Worm (Caenorhabditis elegans) whole organism, mixed stage, embryonic: Measurements from ENCODE around the gene C08B6.14.

Source experiments
- M03D4.4 ChIP-seq: sonication (generic microtip); optimal IDR thresholded peaks from 2 replicates; lab custom pipeline; 2017; ENCODE audit warnings: mild to moderate bottlenecking, missing genetic modification characterization, missing compliant biosample characterization
- bed-3 ChIP-seq: fragments of 200-800 bp; sonication (Bioruptor generic); optimal IDR thresholded peaks from 3 replicates; lab custom pipeline; 2018; ENCODE audit warnings: mild to moderate bottlenecking, missing genetic modification characterization, moderate library complexity, missing compliant biosample characterization
- blmp-1 ChIP-seq: fragments of 150-350 bp; optimal IDR thresholded peaks from 2 replicates; lab custom pipeline; 2014; ENCODE audit warnings: missing biosample characterization, missing genetic modification characterization
- ceh-39 ChIP-seq: fragments of 150-350 bp; optimal IDR thresholded peaks from 2 replicates; lab custom pipeline; 2014; ENCODE audit warnings: missing biosample characterization, missing genetic modification characterization
- ceh-43 ChIP-seq: fragments of 200-800 bp; sonication (Bioruptor generic); optimal IDR thresholded peaks from 2 replicates; lab custom pipeline; 2018; ENCODE audit warnings: mild to moderate bottlenecking, missing genetic modification characterization, moderate library complexity, missing compliant biosample characterization
- ceh-83 ChIP-seq: fragments of 200-800 bp; sonication (Bioruptor generic); optimal IDR thresholded peaks from 2 replicates; lab custom pipeline; 2018; ENCODE audit warnings: mild to moderate bottlenecking, missing genetic modification characterization, missing compliant biosample characterization
- ces-1 ChIP-seq: fragments of 150-350 bp; optimal IDR thresholded peaks from 2 replicates; lab custom pipeline; 2014; ENCODE audit warnings: missing biosample characterization, missing genetic modification reagents, missing genetic modification characterization
- cnd-1 ChIP-seq: fragments of 200-800 bp; sonication (Bioruptor generic); optimal IDR thresholded peaks from 2 replicates; lab custom pipeline; 2018; ENCODE audit warnings: mild to moderate bottlenecking, missing genetic modification characterization, missing compliant biosample characterization
- drap-1 ChIP-seq: fragments of 200-800 bp; sonication (Bioruptor generic); optimal IDR thresholded peaks from 3 replicates; lab custom pipeline; 2018; ENCODE audit warnings: mild to moderate bottlenecking, missing genetic modification characterization, missing compliant biosample characterization
- elt-1 ChIP-seq: sonication (generic microtip); optimal IDR thresholded peaks from 2 replicates; lab custom pipeline; 2017; ENCODE audit warnings: missing genetic modification characterization, mild to moderate bottlenecking, missing compliant biosample characterization, antibody characterized with exemption, moderate library complexity, borderline replicate concordance; ENCODE audit not compliant: insufficient read depth
- elt-3 ChIP-seq: fragments of 150-350 bp; optimal IDR thresholded peaks from 2 replicates; lab custom pipeline; 2014; ENCODE audit warnings: missing biosample characterization, missing genetic modification characterization
- flh-1 ChIP-seq: fragments of 200-800 bp; sonication (Bioruptor generic); optimal IDR thresholded peaks from 2 replicates; lab custom pipeline; 2018; ENCODE audit warnings: mild to moderate bottlenecking, missing genetic modification characterization, moderate library complexity, missing compliant biosample characterization
- ham-2 ChIP-seq: fragments of 200-800 bp; sonication (Bioruptor generic); optimal IDR thresholded peaks from 2 replicates; lab custom pipeline; 2018; ENCODE audit warnings: mild to moderate bottlenecking, missing genetic modification characterization, missing compliant biosample characterization
- hlh-1 ChIP-seq: fragments of 150-350 bp; optimal IDR thresholded peaks from 2 replicates; lab custom pipeline; 2014; ENCODE audit warnings: missing biosample characterization, missing genetic modification reagents, missing genetic modification characterization
- lin-32 ChIP-seq: fragments of 200-800 bp; sonication (Bioruptor generic); optimal IDR thresholded peaks from 2 replicates; lab custom pipeline; 2018; ENCODE audit warnings: mild to moderate bottlenecking, missing genetic modification characterization, missing compliant biosample characterization
- lsy-2 ChIP-seq: fragments of 150-350 bp; optimal IDR thresholded peaks from 2 replicates; lab custom pipeline; 2014; ENCODE audit warnings: missing biosample characterization, missing genetic modification characterization
- mep-1 ChIP-seq: fragments of 150-350 bp; optimal IDR thresholded peaks from 2 replicates; lab custom pipeline; 2017; ENCODE audit warnings: missing biosample characterization, missing genetic modification reagents, missing genetic modification characterization, inconsistent platforms
- nhr-2 ChIP-seq: fragments of 150-350 bp; optimal IDR thresholded peaks from 2 replicates; lab custom pipeline; 2014; ENCODE audit warnings: missing biosample characterization, missing genetic modification characterization
- nhr-237 ChIP-seq: fragments of 150-350 bp; optimal IDR thresholded peaks from 2 replicates; lab custom pipeline; 2014; ENCODE audit warnings: missing biosample characterization, missing genetic modification characterization
- nhr-28 ChIP-seq: fragments of 150-350 bp; optimal IDR thresholded peaks from 2 replicates; lab custom pipeline; 2014; ENCODE audit warnings: missing biosample characterization, missing genetic modification characterization
- pha-4 ChIP-seq: fragments of 150-350 bp; optimal IDR thresholded peaks from 2 replicates; lab custom pipeline; 2018; ENCODE audit warnings: missing biosample characterization, missing genetic modification reagents, missing genetic modification characterization
- sem-2 ChIP-seq: fragments of 200-800 bp; sonication (Bioruptor generic); optimal IDR thresholded peaks from 2 replicates; lab custom pipeline; 2018; ENCODE audit warnings: mild to moderate bottlenecking, missing genetic modification characterization, missing compliant biosample characterization
- snpc-4 ChIP-seq: fragments of 150-350 bp; optimal IDR thresholded peaks from 2 replicates; lab custom pipeline; 2014; ENCODE audit warnings: missing biosample characterization, missing genetic modification characterization
- sptf-1 ChIP-seq: sonication (generic microtip); optimal IDR thresholded peaks from 2 replicates; lab custom pipeline; 2017; ENCODE audit warnings: mild to moderate bottlenecking, missing genetic modification characterization, moderate library complexity, missing compliant biosample characterization
- unc-120 ChIP-seq: sonication (generic microtip); optimal IDR thresholded peaks from 2 replicates; lab custom pipeline; 2017; ENCODE audit warnings: missing genetic modification characterization, missing compliant biosample characterization; ENCODE audit not compliant: poor library complexity, severe bottlenecking
- unc-39 ChIP-seq: fragments of 150-350 bp; optimal IDR thresholded peaks from 2 replicates; lab custom pipeline; 2014; ENCODE audit warnings: missing biosample characterization, missing genetic modification characterization
- unc-62 ChIP-seq: fragments of 150-350 bp; optimal IDR thresholded peaks from 2 replicates; lab custom pipeline; 2014; ENCODE audit warnings: missing biosample characterization, missing genetic modification reagents, missing genetic modification characterization
- zip-8 ChIP-seq: fragments of 150-350 bp; optimal IDR thresholded peaks from 2 replicates; lab custom pipeline; 2014; ENCODE audit warnings: missing biosample characterization, missing genetic modification characterization
- ztf-11 ChIP-seq: fragments of 150-350 bp; optimal IDR thresholded peaks from 2 replicates; lab custom pipeline; 2014; ENCODE audit warnings: missing biosample characterization, missing genetic modification characterization

Gene C08B6.14

DNA sequence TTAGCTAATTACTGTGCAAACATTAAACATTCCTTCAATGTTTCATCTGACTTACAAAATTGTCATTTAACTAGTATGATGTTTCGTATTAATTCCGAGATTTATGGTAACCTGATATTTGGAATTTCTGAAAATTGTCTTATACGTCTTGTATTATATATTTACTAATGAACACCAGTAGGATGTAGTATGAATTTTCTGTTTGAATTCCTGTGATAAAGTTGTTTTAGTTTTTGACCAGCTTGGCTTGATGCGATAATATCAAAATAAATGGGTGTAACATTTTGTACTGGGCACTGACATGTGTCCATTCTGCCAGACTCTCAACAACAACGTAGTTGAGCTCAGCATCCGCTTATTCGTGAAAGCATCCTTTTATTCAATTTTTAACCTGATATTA, 17.0 kb downstream of the C08B6.14 start, which contains the start of gene R04B5.6:
Gene R04B5.6, plus strand, starts transcription at position 301 of the 400 bp plus-strand sequence.
- TF ChIP-seq sem-2 (no peak), hlh-1 (tag; lab: Kevin White, UChicago) (peak; percentile 6)
- TF ChIP-seq, all 35 proteins: peak for 1

ce11 chrV:10083999-10084468, 17.8 kb downstream of the C08B6.14 start, which contains the start of gene nhr-12:
Gene nhr-12, minus strand, starts transcription at chrV:10084049.
- TF ChIP-seq lsy-2 (tag; lab: Kevin White, UChicago) (no peak), ces-1 (GFP tag; lab: Kevin White, UChicago) (no peak), ztf-11 (tag; lab: Kevin White, UChicago) (no peak), nhr-28 (tag; lab: Kevin White, UChicago) (peak; percentile 50), mep-1 (peak; percentile 13), nhr-237 (tag; lab: Kevin White, UChicago) (no peak), ham-2 (GFP tag; lab: Kevin White, UChicago) (no peak)

- TF ChIP-seq unc-62 (GFP tag; lab: Kevin White, UChicago) (no peak), hlh-1 (tag; lab: Kevin White, UChicago) (no peak), unc-39 (tag; lab: Kevin White, UChicago) (no peak), flh-1 (GFP tag; lab: Kevin White, UChicago) (no peak), ham-2 (GFP tag; lab: Kevin White, UChicago) (no peak), zip-8 (tag; lab: Kevin White, UChicago) (no peak), ceh-83 (GFP tag; lab: Kevin White, UChicago) (no peak), blmp-1 (no peak), sptf-1 (no peak), lin-32 (GFP tag; lab: Kevin White, UChicago) (no peak), M03D4.4 (no peak), unc-120 (tag; lab: Kevin White, UChicago) (no peak), nhr-237 (tag; lab: Kevin White, UChicago) (no peak), lsy-2 (tag; lab: Kevin White, UChicago) (no peak), ztf-11 (tag; lab: Kevin White, UChicago) (no peak), drap-1 (GFP tag; lab: Kevin White, UChicago) (no peak), ceh-43 (GFP tag; lab: Kevin White, UChicago) (no peak), snpc-4 (tag; lab: Kevin White, UChicago) (no peak)
Observed at ce11 chrV:10081636-10082035, 20.2 kb downstream of the C08B6.14 start, which contains the start of gene nhr-205. Gene nhr-205, minus strand, starts transcription at chrV:10081776.

DNA sequence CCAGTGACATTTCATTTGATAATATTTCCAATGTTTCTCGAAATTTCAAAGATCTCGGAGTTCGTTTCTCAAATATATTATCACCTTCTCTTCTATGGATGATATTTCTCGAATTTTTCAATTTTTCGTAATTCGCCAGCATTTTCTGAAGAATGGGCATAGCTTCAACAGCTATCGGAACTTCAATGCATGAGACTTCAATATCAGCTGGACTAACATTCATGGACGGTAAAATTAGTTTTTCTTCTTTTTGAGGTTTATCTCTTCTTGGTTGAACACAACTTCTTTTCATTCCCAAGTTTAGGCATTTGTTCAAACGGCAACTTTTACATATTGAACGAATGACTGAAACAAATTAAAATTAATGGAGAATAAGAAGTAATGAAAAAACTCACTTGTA, 20.9 kb downstream of the C08B6.14 start:
- TF ChIP-seq cnd-1 (no peak), zip-8 (tag; lab: Kevin White, UChicago) (no peak), ceh-39 (tag; lab: Kevin White, UChicago) (no peak), ham-2 (GFP tag; lab: Kevin White, UChicago) (no peak), drap-1 (GFP tag; lab: Kevin White, UChicago) (no peak), ceh-43 (GFP tag; lab: Kevin White, UChicago) (no peak)

ce11 chrV:10078244-10078643, 23.6 kb downstream of the C08B6.14 start, which contains the start of gene R04B5.1:
Gene R04B5.1, minus strand, starts transcription at chrV:10078344.
- TF ChIP-seq blmp-1 (no peak), ham-2 (GFP tag; lab: Kevin White, UChicago) (no peak), flh-1 (GFP tag; lab: Kevin White, UChicago) (no peak), bed-3 (GFP tag; lab: Kevin White, UChicago) (no peak), cnd-1 (no peak), elt-3 (tag; lab: Kevin White, UChicago) (no peak), lsy-2 (tag; lab: Kevin White, UChicago) (no peak)

- TF ChIP-seq nhr-2 (tag; lab: Kevin White, UChicago) = no peak
- no peak for TF ChIP-seq lin-32 (GFP tag; lab: Kevin White, UChicago)
- TF ChIP-seq sem-2 = no peak
- TF ChIP-seq elt-1 (tag; lab: Kevin White, UChicago) = no peak
- TF ChIP-seq blmp-1 = no peak
- no peak for TF ChIP-seq bed-3 (GFP tag; lab: Kevin White, UChicago)
- no peak for TF ChIP-seq zip-8 (tag; lab: Kevin White, UChicago)
- TF ChIP-seq unc-120 (tag; lab: Kevin White, UChicago) = no peak
- no peak for TF ChIP-seq pha-4 (tag; lab: Kevin White, UChicago)
- no peak for TF ChIP-seq snpc-4 (tag; lab: Kevin White, UChicago)
- TF ChIP-seq ceh-83 (GFP tag; lab: Kevin White, UChicago) = no peak
Observed at ce11 chrV:10075441-10075840, 26.4 kb downstream of the C08B6.14 start, which contains the start of gene F57A8.7. Gene F57A8.7, plus strand, starts transcription at chrV:10075741.
